Worm (Caenorhabditis elegans) whole organism, L1 larva: ENCODE results near the gene Y43C5A.2.

Source experiments
- aha-1 ChIP-seq: fragments of 150-350 bp; optimal IDR thresholded peaks from 2 replicates; lab custom pipeline; 2014; ENCODE audit warnings: missing biosample characterization, missing genetic modification characterization
- ceh-82 ChIP-seq, 3 experiments: fragments of 150-350 bp in 1 of 3; sonication (generic microtip) in 2 of 3; optimal IDR thresholded peaks; 2 replicates each; lab custom pipeline; 2014 to 2017; ENCODE audit warnings: missing biosample characterization in 3 of 3, missing genetic modification characterization in 3 of 3
- dsc-1 ChIP-seq: sonication (generic microtip); optimal IDR thresholded peaks from 2 replicates; lab custom pipeline; 2016; ENCODE audit warnings: mild to moderate bottlenecking, missing genetic modification characterization, missing compliant biosample characterization
- egl-27 ChIP-seq, 2 experiments: fragments of 150-350 bp in 1 of 2; sonication (generic microtip); optimal IDR thresholded peaks; 3 replicates each; lab custom pipeline; 2017 to 2018; ENCODE audit warnings: missing biosample characterization in 2 of 2, missing genetic modification characterization in 2 of 2, missing genetic modification reagents in 2 of 2
- hpl-2 ChIP-seq: fragments of 150-350 bp; optimal IDR thresholded peaks from 2 replicates; lab custom pipeline; 2014; ENCODE audit warnings: missing biosample characterization, missing genetic modification reagents, missing genetic modification characterization
- jun-1 ChIP-seq: fragments of 150-350 bp; optimal IDR thresholded peaks from 2 replicates; lab custom pipeline; 2014; ENCODE audit warnings: missing biosample characterization, missing genetic modification reagents, missing genetic modification characterization
- lin-15B ChIP-seq: fragments of 150-350 bp; sonication (generic microtip); optimal IDR thresholded peaks from 3 replicates; lab custom pipeline; 2014; ENCODE audit warnings: missing biosample characterization, missing genetic modification characterization
- lin-39 ChIP-seq: fragments of 150-350 bp; optimal IDR thresholded peaks from 2 replicates; lab custom pipeline; 2014; ENCODE audit warnings: missing biosample characterization, missing genetic modification reagents, missing genetic modification characterization
- lsy-2 ChIP-seq, 2 experiments: fragments of 150-350 bp; optimal IDR thresholded peaks; 2 replicates each; lab custom pipeline; 2014; ENCODE audit warnings: missing biosample characterization in 2 of 2, missing genetic modification characterization in 2 of 2
- nhr-90 ChIP-seq: sonication (generic microtip); optimal IDR thresholded peaks from 2 replicates; lab custom pipeline; 2016; ENCODE audit warnings: mild to moderate bottlenecking, missing genetic modification characterization, missing compliant biosample characterization; ENCODE audit not compliant: poor library complexity
- skn-1 ChIP-seq: fragments of 150-350 bp; optimal IDR thresholded peaks from 2 replicates; lab custom pipeline; 2014; ENCODE audit warnings: missing biosample characterization, missing genetic modification characterization

DNA sequence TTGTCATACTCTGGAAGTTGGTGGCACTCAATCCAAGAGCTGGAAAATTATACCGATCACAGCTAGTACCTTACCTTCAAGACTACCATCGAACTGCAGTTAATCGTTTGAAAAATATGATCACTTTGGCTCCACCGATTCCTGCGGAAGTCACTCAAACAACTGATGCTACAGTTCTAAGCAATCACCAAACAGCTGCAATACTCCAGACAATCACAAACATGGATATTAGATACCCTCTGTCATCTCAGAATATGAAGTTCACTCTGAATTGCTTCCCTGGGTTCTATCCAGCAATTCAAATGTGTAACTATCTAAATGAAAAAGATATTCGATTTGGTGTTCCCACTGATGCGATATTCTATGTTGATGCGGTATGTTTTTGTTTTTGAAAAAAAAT lies 18.9 kb downstream of the Y43C5A.2 start:
- TF ChIP-seq lin-15B (tag; lab: Kevin White, UChicago) = no peak
- no peak for TF ChIP-seq aha-1 (tag; lab: Kevin White, UChicago)
- no peak for TF ChIP-seq egl-27 (tag; optimal IDR thresholded peaks at IDR 0.05; lab: Kevin White, UChicago)
- TF ChIP-seq skn-1 (tag; lab: Kevin White, UChicago) = no peak
- no peak for TF ChIP-seq lin-39 (tag; lab: Kevin White, UChicago)
- no peak for TF ChIP-seq lsy-2 (tag; optimal IDR thresholded peaks at IDR 0.05; lab: Kevin White, UChicago)
- TF ChIP-seq jun-1 (tag; lab: Kevin White, UChicago) = no peak
- no peak for TF ChIP-seq hpl-2
- TF ChIP-seq ceh-82 (tag; optimal IDR thresholded peaks at IDR 0.05; lab: Kevin White, UChicago) = no peak
- TF ChIP-seq dsc-1 (tag; lab: Kevin White, UChicago) = no peak
- no peak for TF ChIP-seq nhr-90
